Fruit fly (Drosophila melanogaster): ENCODE results near the gene RpL30.

The RpL30 gene

dm6 chr2L:18968370-18969105, 40.6 kb downstream of the RpL30 start, which contains the start of the genes Nak and Tango6 (continued):
- TF ChIP-seq CG9817 (tag; optimal IDR thresholded peaks at IDR 0.05) (no peak), Abd-B (GFP tag; optimal IDR thresholded peaks at IDR 0.05) (peak; percentile 71), p53 (GFP tag; optimal IDR thresholded peaks at IDR 0.05) (peak; percentile 33), ind (GFP tag; optimal IDR thresholded peaks at IDR 0.05) (peak; percentile 19), CG17385 (GFP tag; optimal IDR thresholded peaks at IDR 0.05) (no peak), CG3847 (GFP tag; IDR thresholded peaks at IDR 0.05) (peak; percentile 40; the same call in 1 of the 2 replicates), Ada2b (GFP tag; IDR thresholded peaks at IDR 0.05) (no peak), CG43689 (GFP tag; IDR thresholded peaks at IDR 0.05) (no peak), CG16813 (GFP tag; IDR thresholded peaks at IDR 0.05; ENCODE audit: partially characterized antibody) (peak; percentile 96), exex (tag; optimal IDR thresholded peaks at IDR 0.05) (peak; percentile 9), schlank (tag; optimal IDR thresholded peaks at IDR 0.05) (no peak), CG10147 (GFP tag; optimal IDR thresholded peaks at IDR 0.05) (no peak), CG12769 (tag; optimal IDR thresholded peaks at IDR 0.05) (no peak), chinmo (GFP tag; IDR thresholded peaks at IDR 0.05; ENCODE audit: partially characterized antibody) (peak; percentile 98), eyg (GFP tag; optimal IDR thresholded peaks at IDR 0.05) (no peak), Ravus (GFP tag; IDR thresholded peaks at IDR 0.05) (no peak), MTF-1 (GFP tag; optimal IDR thresholded peaks at IDR 0.05; ENCODE audit: borderline replicate concordance) (no peak), ftz-f1 (GFP tag; optimal IDR thresholded peaks at IDR 0.05) (peak; percentile 59), ase (GFP tag; IDR thresholded peaks at IDR 0.05) (no peak), CG18476 (GFP tag; optimal IDR thresholded peaks at IDR 0.05) (peak; percentile 29), br (optimal IDR thresholded peaks at IDR 0.05) (no peak), CG13123 (GFP tag; optimal IDR thresholded peaks at IDR 0.05) (no peak), scrt (GFP tag; optimal IDR thresholded peaks at IDR 0.05) (no peak), CG4617 (GFP tag; optimal IDR thresholded peaks at IDR 0.05; ENCODE audit: borderline replicate concordance) (peak; percentile 77), Fer1 (GFP tag; optimal IDR thresholded peaks at IDR 0.05) (no peak), sima (GFP tag; optimal IDR thresholded peaks at IDR 0.05) (no peak), emc (GFP tag; optimal IDR thresholded peaks at IDR 0.05) (no peak), CrebB (tag; optimal IDR thresholded peaks at IDR 0.05) (no peak), CG10543 (GFP tag; optimal IDR thresholded peaks at IDR 0.05) (no peak), CG13775 (GFP tag; optimal IDR thresholded peaks at IDR 0.05) (peak; percentile 62), CG10979 (tag; optimal IDR thresholded peaks at IDR 0.05) (no peak), CG4730 (GFP tag; IDR thresholded peaks at IDR 0.05) (no peak), CG1603 (tag; optimal IDR thresholded peaks at IDR 0.05) (peak; percentile 16), btn (GFP tag; optimal IDR thresholded peaks at IDR 0.05) (no peak), fd3F (GFP tag; optimal IDR thresholded peaks at IDR 0.05) (no peak), repo (GFP tag; optimal IDR thresholded peaks at IDR 0.05) (no peak), Asciz (GFP tag; optimal IDR thresholded peaks at IDR 0.05) (no peak), CG3995 (GFP tag; optimal IDR thresholded peaks at IDR 0.05) (peak; percentile 9), CG3065 (GFP tag; optimal IDR thresholded peaks at IDR 0.05) (peak; percentile 5), Rfx (GFP tag; IDR thresholded peaks at IDR 0.05) (no peak), zf30C (GFP tag; optimal IDR thresholded peaks at IDR 0.05) (no peak), disco-r (GFP tag; optimal IDR thresholded peaks at IDR 0.05) (peak; percentile 23), gsb (GFP tag; IDR thresholded peaks at IDR 0.05) (no peak), CG9932 (GFP tag; IDR thresholded peaks at IDR 0.05) (peak; percentile 50), Adf1 (GFP tag; IDR thresholded peaks at IDR 0.05) (no peak), ci (GFP tag; IDR thresholded peaks at IDR 0.05) (no peak), prd (optimal IDR thresholded peaks at IDR 0.05) (no peak), prd (GFP tag; IDR thresholded peaks at IDR 0.05) (peak; percentile 33; the same call in 1 of the 3 replicates), Lim3 (GFP tag; IDR thresholded peaks at IDR 0.05) (no peak), CG4424 (GFP tag; optimal IDR thresholded peaks at IDR 0.05) (peak; percentile 26), CG17802 (tag; optimal IDR thresholded peaks at IDR 0.05) (peak; percentile 48)

Measured in whole organism, embryonic.